Worm (Caenorhabditis elegans) whole organism, L2 larva: ENCODE data around the gene W05E10.1.

ENCODE experiments used
- R02D3.7 ChIP-seq: fragments of 150-350 bp; optimal IDR thresholded peaks from 2 replicates; lab custom pipeline; 2014; ENCODE audit warnings: missing biosample characterization, missing genetic modification characterization
- nhr-25 ChIP-seq: fragments of 150-350 bp; sonication (generic microtip); optimal IDR thresholded peaks from 3 replicates; lab custom pipeline; 2014; ENCODE audit warnings: missing biosample characterization, missing genetic modification characterization

DNA sequence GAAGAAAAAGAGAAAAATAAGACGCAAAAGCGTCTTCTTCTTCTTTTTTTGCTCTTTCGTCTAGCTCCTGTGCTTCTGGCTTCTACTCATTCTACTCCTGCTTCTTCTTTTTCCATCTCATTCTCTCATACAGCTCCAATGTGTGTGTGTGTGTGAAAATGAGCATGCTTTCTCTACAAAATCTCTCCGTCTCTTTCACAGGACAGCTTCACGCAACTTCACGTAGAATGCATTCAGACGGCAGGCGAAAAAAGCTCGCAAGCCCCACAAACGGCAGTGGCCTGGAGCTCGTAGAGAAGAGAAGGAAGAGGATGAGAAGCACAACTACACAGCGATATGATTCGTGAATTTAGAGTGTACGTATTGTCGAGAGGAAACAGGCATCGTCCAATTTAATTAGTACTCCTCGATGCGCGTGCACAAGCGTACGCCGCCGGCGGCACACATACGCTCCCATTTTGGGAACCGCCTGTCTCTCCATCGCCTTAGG is 50.1 kb downstream of the W05E10.1 start:
- TF ChIP-seq nhr-25: no peak
- no peak for TF ChIP-seq R02D3.7
